Fruit fly (Drosophila melanogaster) whole organism, prepupa: Measurements from ENCODE around the gene Prdm13.

Source experiments
- Blimp-1 ChIP-seq: fragments of 200-800 bp; sonication (Bioruptor generic); optimal IDR thresholded peaks from 3 replicates; lab custom pipeline; 2017; ENCODE audit warnings: missing biosample characterization, missing genetic modification characterization, mild to moderate bottlenecking, moderate library complexity, missing genetic modification reagents
- CG10631 ChIP-seq: fragments of 200-800 bp; sonication (Bioruptor generic); optimal IDR thresholded peaks from 2 replicates; lab custom pipeline; 2016; ENCODE audit warnings: missing biosample characterization, missing genetic modification characterization
- CG10669 ChIP-seq: fragments of 200-800 bp; sonication (Bioruptor generic); optimal IDR thresholded peaks from 3 replicates; lab custom pipeline; 2018; ENCODE audit warnings: missing biosample characterization, mild to moderate bottlenecking, missing genetic modification characterization, moderate library complexity
- CG11762 ChIP-seq: fragments of 200-800 bp; sonication (Bioruptor generic); optimal IDR thresholded peaks from 3 replicates; lab custom pipeline; 2016; ENCODE audit warnings: missing biosample characterization, missing genetic modification characterization; ENCODE audit not compliant: insufficient read depth
- CG15336 ChIP-seq: fragments of 200-800 bp; sonication (Bioruptor generic); IDR thresholded peaks from 2 replicates; pipeline ENCODE4 v1.3.6; 2022; ENCODE audit warnings: missing biosample characterization, missing genetic modification characterization
- CG1621 ChIP-seq: fragments of 200-800 bp; sonication (Bioruptor generic); optimal IDR thresholded peaks from 3 replicates; lab custom pipeline; 2018; ENCODE audit warnings: missing biosample characterization, mild to moderate bottlenecking, missing genetic modification characterization
- CG16779 ChIP-seq: fragments of 200-800 bp; sonication (Bioruptor generic); optimal IDR thresholded peaks from 3 replicates; lab custom pipeline; 2017; ENCODE audit warnings: missing biosample characterization, mild to moderate bottlenecking, missing genetic modification characterization
- CG3919 ChIP-seq: fragments of 200-800 bp; sonication (Bioruptor generic); optimal IDR thresholded peaks from 3 replicates; lab custom pipeline; 2016; ENCODE audit warnings: missing biosample characterization, missing genetic modification characterization
- CG6276 ChIP-seq: fragments of 200-800 bp; sonication (Bioruptor generic); optimal IDR thresholded peaks from 2 replicates; lab custom pipeline; 2017; ENCODE audit warnings: missing biosample characterization, mild to moderate bottlenecking, missing genetic modification characterization
- CG6808 ChIP-seq: fragments of 200-800 bp; sonication (Bioruptor generic); optimal IDR thresholded peaks from 3 replicates; lab custom pipeline; 2017; ENCODE audit warnings: missing biosample characterization, missing genetic modification characterization, mild to moderate bottlenecking, moderate library complexity, missing genetic modification reagents
- CG7368 ChIP-seq: fragments of 200-800 bp; sonication (Bioruptor generic); optimal IDR thresholded peaks from 3 replicates; lab custom pipeline; 2016; ENCODE audit warnings: missing biosample characterization, missing genetic modification characterization
- CG8119 ChIP-seq: fragments of 200-800 bp; sonication (Bioruptor generic); IDR thresholded peaks from 3 replicates; pipeline ENCODE4 v1.3.6; 2022; ENCODE audit warnings: missing biosample characterization, missing genetic modification characterization
- CG8319 ChIP-seq: fragments of 200-800 bp; sonication (Bioruptor generic); optimal IDR thresholded peaks from 3 replicates; lab custom pipeline; 2016; ENCODE audit warnings: missing biosample characterization, missing genetic modification characterization
- CG8632 ChIP-seq: fragments of 200-800 bp; sonication (Bioruptor generic); optimal IDR thresholded peaks from 3 replicates; lab custom pipeline; 2016; ENCODE audit warnings: missing biosample characterization, missing genetic modification characterization
- Eip75B ChIP-seq: fragments of 200-800 bp; sonication (Bioruptor generic); optimal IDR thresholded peaks from 3 replicates; lab custom pipeline; 2016; ENCODE audit warnings: missing biosample characterization, missing genetic modification characterization
- Eip78C ChIP-seq: fragments of 200-800 bp; sonication (Bioruptor generic); peaks from one replicate; lab custom pipeline; 2016; ENCODE audit warnings: missing biosample characterization, missing genetic modification characterization
- Eip93F ChIP-seq: fragments of 200-800 bp; sonication (Bioruptor generic); optimal IDR thresholded peaks from 2 replicates; lab custom pipeline; 2016; ENCODE audit warnings: missing biosample characterization, mild to moderate bottlenecking, missing genetic modification characterization
- Gug ChIP-seq: fragments of 200-800 bp; sonication (Bioruptor generic); IDR thresholded peaks from 2 replicates; pipeline ENCODE4 v1.3.6; 2022; ENCODE audit warnings: missing biosample characterization, missing genetic modification characterization
- Hr38 ChIP-seq: sonication (Bioruptor generic); optimal IDR thresholded peaks from 2 replicates; lab custom pipeline; 2016; ENCODE audit warnings: missing biosample characterization, missing genetic modification characterization
- Hr39 ChIP-seq: fragments of 200-800 bp; sonication (Bioruptor generic); optimal IDR thresholded peaks from 2 replicates; lab custom pipeline; 2016; ENCODE audit warnings: missing biosample characterization, missing genetic modification characterization
- Hr4 ChIP-seq: fragments of 200-800 bp; sonication (Bioruptor generic); optimal IDR thresholded peaks from 3 replicates; lab custom pipeline; 2016; ENCODE audit warnings: missing biosample characterization, missing genetic modification characterization
- Met ChIP-seq: fragments of 200-800 bp; sonication (Bioruptor generic); optimal IDR thresholded peaks from 3 replicates; lab custom pipeline; 2016; ENCODE audit warnings: missing biosample characterization, missing genetic modification characterization
- OdsH ChIP-seq: fragments of 200-800 bp; sonication (Bioruptor generic); optimal IDR thresholded peaks from 3 replicates; lab custom pipeline; 2016; ENCODE audit warnings: missing biosample characterization, missing genetic modification characterization
- Smox ChIP-seq: fragments of 200-800 bp; sonication (Bioruptor generic); optimal IDR thresholded peaks from 3 replicates; lab custom pipeline; 2016; ENCODE audit warnings: missing biosample characterization, missing genetic modification characterization
- Sox102F ChIP-seq: fragments of 200-800 bp; sonication (Bioruptor generic); optimal IDR thresholded peaks from 2 replicates; lab custom pipeline; 2016; ENCODE audit warnings: missing biosample characterization, mild to moderate bottlenecking, missing genetic modification characterization
- cyc ChIP-seq: fragments of 200-800 bp; sonication (Bioruptor generic); optimal IDR thresholded peaks from 3 replicates; lab custom pipeline; 2016; ENCODE audit warnings: missing biosample characterization, missing genetic modification characterization
- dac ChIP-seq: fragments of 200-800 bp; sonication (Bioruptor generic); optimal IDR thresholded peaks from 2 replicates; lab custom pipeline; 2017; ENCODE audit warnings: missing biosample characterization, mild to moderate bottlenecking, missing genetic modification characterization
- eg ChIP-seq: fragments of 200-800 bp; sonication (Bioruptor generic); IDR thresholded peaks from 3 replicates; pipeline ENCODE4 v1.3.6; 2022; ENCODE audit warnings: missing biosample characterization, missing genetic modification characterization
- esn ChIP-seq: fragments of 200-800 bp; sonication (Bioruptor generic); optimal IDR thresholded peaks from 2 replicates; lab custom pipeline; 2016; ENCODE audit warnings: missing biosample characterization, mild to moderate bottlenecking, missing genetic modification characterization, moderate library complexity
- fd59A ChIP-seq: fragments of 200-800 bp; sonication (Bioruptor generic); optimal IDR thresholded peaks from 2 replicates; lab custom pipeline; 2017; ENCODE audit warnings: missing biosample characterization, mild to moderate bottlenecking, missing genetic modification characterization, missing genetic modification reagents
- fd85E ChIP-seq: fragments of 200-800 bp; sonication (Bioruptor generic); optimal IDR thresholded peaks from 3 replicates; lab custom pipeline; 2016; ENCODE audit warnings: missing biosample characterization, missing genetic modification characterization
- fkh ChIP-seq: fragments of 200-800 bp; sonication (Bioruptor generic); optimal IDR thresholded peaks from 3 replicates; lab custom pipeline; 2017; ENCODE audit warnings: missing biosample characterization, mild to moderate bottlenecking, missing genetic modification characterization, moderate library complexity
- lz ChIP-seq: fragments of 200-800 bp; sonication (Bioruptor generic); optimal IDR thresholded peaks from 3 replicates; lab custom pipeline; 2016; ENCODE audit warnings: missing biosample characterization, missing genetic modification characterization
- net ChIP-seq: fragments of 200-800 bp; sonication (Bioruptor generic); optimal IDR thresholded peaks from 3 replicates; lab custom pipeline; 2016; ENCODE audit warnings: missing biosample characterization, missing genetic modification characterization
- pdm3 ChIP-seq: fragments of 200-800 bp; sonication (Bioruptor generic); optimal IDR thresholded peaks from 3 replicates; lab custom pipeline; 2016; ENCODE audit warnings: missing biosample characterization, missing genetic modification characterization
- ss ChIP-seq, 2 experiments: fragments of 200-800 bp; sonication (Bioruptor generic); optimal IDR thresholded peaks; 2 replicates in 1 of 2; 3 replicates in 1 of 2; lab custom pipeline; 2017 to 2018; ENCODE audit warnings: mild to moderate bottlenecking in 2 of 2, missing biosample characterization in 2 of 2, missing genetic modification characterization in 2 of 2, moderate library complexity in 1 of 2
- svp ChIP-seq: fragments of 200-800 bp; sonication (Bioruptor generic); peaks from one replicate; lab custom pipeline; 2016; ENCODE audit warnings: missing biosample characterization, missing genetic modification characterization
- topi ChIP-seq: fragments of 200-800 bp; sonication (Bioruptor generic); optimal IDR thresholded peaks from 3 replicates; lab custom pipeline; 2016; ENCODE audit warnings: missing biosample characterization, missing genetic modification characterization
- vri ChIP-seq: fragments of 200-800 bp; sonication (Bioruptor generic); optimal IDR thresholded peaks from 3 replicates; lab custom pipeline; 2016; ENCODE audit warnings: missing biosample characterization, mild to moderate bottlenecking, missing genetic modification characterization

Prdm13 gene

DNA sequence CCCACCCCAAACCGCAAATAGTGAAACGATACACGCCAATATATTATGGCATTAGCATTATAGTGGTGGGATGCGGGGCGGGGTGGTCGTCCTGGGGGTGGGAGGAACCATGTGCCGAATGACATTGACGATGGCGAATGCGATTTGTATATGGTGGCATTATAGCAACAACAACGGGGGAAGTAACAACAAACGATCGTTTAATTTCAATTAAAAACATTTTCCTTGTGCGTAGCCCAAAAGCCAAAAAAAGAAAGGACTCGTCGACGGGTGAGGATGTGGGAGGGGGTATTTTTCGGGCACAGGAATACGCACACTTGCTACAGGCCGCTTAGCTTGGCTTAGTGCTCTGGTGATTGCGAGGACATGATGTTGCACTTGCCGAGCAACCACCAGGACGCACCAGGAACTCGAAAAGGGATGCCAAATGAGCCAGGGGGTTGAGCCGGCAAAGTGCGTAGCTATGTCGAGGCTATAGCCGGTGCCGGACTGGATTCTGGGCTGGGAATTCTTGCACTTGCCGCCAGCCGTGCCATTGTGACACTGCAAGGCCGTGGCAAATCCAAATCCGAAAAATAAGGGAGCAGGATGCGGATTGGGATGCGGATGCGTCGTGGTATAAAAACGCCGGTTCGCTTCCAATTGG, at the start of gene Prdm13:
Gene Prdm13 (plus strand): TSS at position 645 of the 646 bp plus-strand sequence.
- TF ChIP-seq fd85E (GFP tag; lab: Kevin White, UChicago) (no peak), CG1621 (tag; lab: Kevin White, UChicago) (no peak)

DNA sequence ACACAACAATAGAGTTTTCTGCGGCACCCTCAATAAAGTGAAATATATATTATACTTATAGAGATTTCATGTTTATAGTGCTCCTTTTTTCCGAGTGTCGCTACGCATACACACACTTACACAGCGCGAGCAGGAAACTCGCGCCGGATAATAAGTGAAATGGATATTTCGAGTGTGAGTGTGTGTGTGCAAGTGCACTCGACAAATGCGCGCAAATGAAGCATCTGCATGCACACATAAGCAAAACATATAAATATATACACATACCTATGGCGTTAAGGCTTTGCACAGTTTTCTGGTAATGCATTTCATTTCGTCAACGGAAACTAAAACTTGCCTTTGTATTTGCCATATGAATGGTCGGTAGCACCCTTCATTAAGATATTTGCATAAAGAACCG, 47.4 kb upstream of the Prdm13 start:
- no peak for TF ChIP-seq Smox
- no peak for TF ChIP-seq Sox102F (GFP tag; lab: Kevin White, UChicago)
- TF ChIP-seq OdsH (GFP tag; lab: Kevin White, UChicago): no peak

DNA sequence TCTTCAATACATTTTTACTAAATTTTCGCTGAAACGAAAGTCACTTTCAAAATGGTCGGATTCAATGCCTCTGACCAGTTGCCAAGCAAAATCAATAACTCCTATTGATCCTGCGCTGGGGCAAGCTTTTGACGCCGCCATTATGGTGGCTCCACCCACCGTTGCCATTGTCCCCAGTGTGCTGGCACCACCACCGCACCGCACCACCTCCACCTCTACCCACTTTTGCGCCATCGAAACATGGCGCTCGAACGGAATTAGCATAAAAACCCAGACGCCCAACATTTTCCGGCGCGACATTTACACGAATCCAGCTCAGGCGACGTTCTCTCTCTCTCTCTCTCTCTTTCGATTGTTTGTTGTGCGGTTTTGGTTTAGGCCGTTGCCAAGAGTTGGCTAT, 46.0 kb upstream of the Prdm13 start:
- no peak for TF ChIP-seq Hr4 (GFP tag; lab: Kevin White, UChicago)
- no peak for TF ChIP-seq Eip93F (GFP tag; lab: Kevin White, UChicago)
- no peak for TF ChIP-seq CG6276 (GFP tag; lab: Kevin White, UChicago)
- TF ChIP-seq Met: no peak
- no peak for TF ChIP-seq CG8632 (GFP tag; lab: Kevin White, UChicago)
- TF ChIP-seq topi (GFP tag; lab: Kevin White, UChicago): no peak
- TF ChIP-seq Sox102F (GFP tag; lab: Kevin White, UChicago): no peak
- TF ChIP-seq CG8119 (GFP tag; lab: Robert Waterston, UW): no peak
- TF ChIP-seq Hr38 (GFP tag; lab: Kevin White, UChicago): no peak
- TF ChIP-seq net (GFP tag; lab: Kevin White, UChicago): no peak
- TF ChIP-seq CG10631 (GFP tag; lab: Kevin White, UChicago): no peak
- TF ChIP-seq fd59A (GFP tag; lab: Kevin White, UChicago): no peak
- TF ChIP-seq eg (GFP tag; lab: Robert Waterston, UW): no peak
- TF ChIP-seq Eip75B (GFP tag; lab: Kevin White, UChicago): no peak
- TF ChIP-seq esn: no peak

DNA sequence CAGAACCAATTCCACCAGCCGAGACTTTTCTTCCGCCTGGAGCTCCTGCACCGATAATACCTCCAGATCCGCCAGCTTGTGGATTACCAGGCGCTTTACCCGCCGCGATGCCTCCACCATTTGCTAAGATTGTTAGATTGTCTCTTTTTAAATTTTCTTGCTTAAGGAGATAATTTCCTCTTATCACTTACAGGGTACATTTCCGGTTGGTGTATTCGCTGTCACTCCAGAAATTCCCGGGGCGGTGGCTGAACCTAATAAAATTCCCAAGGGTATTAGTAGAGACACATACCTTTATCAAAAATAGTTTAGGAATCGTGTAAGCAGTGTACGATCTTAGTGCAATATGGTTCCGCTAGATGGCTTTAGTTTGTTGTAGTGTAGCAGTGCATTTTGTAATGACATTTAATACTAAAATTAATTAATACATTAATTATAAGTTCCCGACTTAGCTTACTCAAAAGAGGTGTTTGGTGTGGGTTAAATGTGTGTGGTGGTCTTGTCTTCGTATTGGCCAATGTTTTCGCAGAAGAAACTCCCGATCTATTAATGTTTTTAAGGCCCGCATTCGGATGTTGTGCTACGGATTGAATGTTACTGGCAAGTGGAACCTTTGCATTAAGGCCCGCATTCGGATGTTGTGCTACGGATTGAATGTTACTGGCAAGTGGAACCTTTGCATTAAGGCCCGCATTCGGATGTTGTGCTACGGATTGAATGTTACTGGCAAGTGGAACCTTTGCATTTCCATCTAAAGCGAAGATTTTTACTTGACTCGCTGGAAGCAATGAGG, 38.1 kb upstream of the Prdm13 start:
- peak; percentile 3 for TF ChIP-seq Blimp-1
- peak; percentile 15 for TF ChIP-seq OdsH (GFP tag; lab: Kevin White, UChicago)
- TF ChIP-seq cyc: peak; percentile 26
- peak; percentile 87 for TF ChIP-seq Eip78C (GFP tag; lab: Kevin White, UChicago)
- peak; percentile 29 for TF ChIP-seq CG7368
- TF ChIP-seq Eip75B (GFP tag; lab: Kevin White, UChicago): peak; percentile 43
- peak; percentile 11 for TF ChIP-seq Met
- no peak for TF ChIP-seq Gug
- TF ChIP-seq CG11762 (GFP tag; lab: Kevin White, UChicago): no peak
- TF ChIP-seq CG10669 (GFP tag; lab: Kevin White, UChicago): peak; percentile 41
- TF ChIP-seq ss (GFP tag; optimal IDR thresholded peaks at IDR 0.05; lab: Kevin White, UChicago): no peak
- no peak for TF ChIP-seq CG8119 (GFP tag; lab: Robert Waterston, UW)
- TF ChIP-seq CG3919 (GFP tag; lab: Kevin White, UChicago): peak; percentile 72
- TF ChIP-seq svp (GFP tag; lab: Kevin White, UChicago): peak; percentile 63
- peak; percentile 12 for TF ChIP-seq CG8319 (GFP tag; lab: Kevin White, UChicago)
- peak; percentile 41 for TF ChIP-seq topi (GFP tag; lab: Kevin White, UChicago)
- TF ChIP-seq dac (GFP tag; lab: Kevin White, UChicago): no peak
- peak; percentile 43 for TF ChIP-seq lz
- TF ChIP-seq vri (GFP tag; lab: Kevin White, UChicago): no peak
- peak; percentile 3 for TF ChIP-seq pdm3 (GFP tag; lab: Kevin White, UChicago)
- no peak for TF ChIP-seq Hr39 (GFP tag; lab: Kevin White, UChicago)
- no peak for TF ChIP-seq CG15336 (GFP tag; lab: Robert Waterston, UW)
- no peak for TF ChIP-seq CG16779 (tag; lab: Kevin White, UChicago)
- TF ChIP-seq fkh: peak; percentile 48
- TF ChIP-seq CG6808 (GFP tag; lab: Kevin White, UChicago): peak; percentile 10
